Fruit fly (Drosophila melanogaster) whole organism: ENCODE results near the gene RpS21.

ENCODE experiments used
- CG8478 ChIP-seq: fragments of >200 bp; optimal IDR thresholded peaks from 2 replicates; lab custom pipeline; 2018; ENCODE audit warnings: inconsistent platforms
- Dll ChIP-seq: fragments of >200 bp; optimal IDR thresholded peaks from 2 replicates; lab custom pipeline; 2017
- EcR ChIP-seq, 2 experiments: fragments of >200 bp; optimal IDR thresholded peaks; 2 replicates each; lab custom pipeline; 2017; ENCODE audit warnings: missing biosample characterization in 2 of 2, missing genetic modification characterization in 2 of 2, missing genetic modification reagents in 2 of 2
- pan ChIP-seq: fragments of >200 bp; optimal IDR thresholded peaks from 2 replicates; lab custom pipeline; 2017
- psq ChIP-seq: fragments of >200 bp; optimal IDR thresholded peaks from 2 replicates; lab custom pipeline; 2017
- usp ChIP-seq: fragments of >200 bp; optimal IDR thresholded peaks from 2 replicates; lab custom pipeline; 2017; ENCODE audit warnings: missing biosample characterization, missing genetic modification characterization, mixed read lengths

The RpS21 gene

DNA sequence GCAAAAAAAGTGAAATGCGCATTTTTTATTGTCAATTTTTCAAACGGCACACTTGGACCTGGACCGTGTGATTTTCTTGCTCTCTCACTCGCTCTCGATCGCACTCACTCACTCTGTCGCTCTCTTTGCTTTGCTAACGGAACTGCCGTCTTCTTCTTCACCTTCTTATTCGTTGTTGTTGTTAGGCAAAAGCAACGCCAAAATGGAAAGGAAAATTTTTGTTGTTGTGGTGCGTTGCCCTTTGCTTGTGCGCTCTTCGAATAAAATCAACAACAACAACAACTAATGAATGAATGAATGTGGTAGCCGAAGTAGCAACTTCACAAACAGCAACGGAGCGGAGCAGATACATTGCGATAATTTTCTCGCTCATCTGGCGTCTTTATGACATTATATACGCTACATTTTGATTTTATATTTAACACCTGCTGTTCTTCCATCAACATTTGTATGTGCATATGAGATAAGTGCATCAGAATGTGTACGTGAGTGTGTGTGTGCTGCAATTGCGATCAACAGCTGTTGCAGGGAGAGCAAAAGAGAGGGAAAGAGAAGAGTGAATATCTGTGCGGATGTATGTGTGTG lies 33.1 kb downstream of the RpS21 start:
- TF ChIP-seq EcR (GFP tag; optimal IDR thresholded peaks at IDR 0.05; lab: Kevin White, UChicago), result peak in 1 of 2 experiments; percentile 78
- no peak for TF ChIP-seq psq

DNA sequence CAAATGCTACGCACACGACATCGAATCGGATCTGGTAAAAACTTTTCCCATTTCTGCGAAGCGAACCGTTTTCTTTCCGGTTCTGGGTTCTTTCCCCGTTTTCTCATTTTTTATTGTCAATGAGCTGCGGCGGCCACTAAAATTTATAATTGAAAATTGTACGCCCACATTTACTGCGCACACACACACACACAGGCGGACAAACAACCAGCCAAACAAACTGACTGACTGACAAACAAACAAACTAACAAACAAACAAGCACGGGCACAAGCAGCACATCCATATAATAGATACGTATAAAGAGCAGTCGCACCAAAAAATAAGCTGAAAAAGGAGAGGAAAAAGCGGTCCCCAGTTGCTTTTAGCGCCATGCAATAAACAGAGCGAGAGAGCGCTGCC lies 35.3 kb downstream of the RpS21 start:
- TF ChIP-seq psq (no peak), CG8478 (lab: Kevin White, UChicago) (no peak), Dll (lab: Kevin White, UChicago) (no peak), usp (GFP tag; lab: Kevin White, UChicago) (no peak), EcR (GFP tag; optimal IDR thresholded peaks at IDR 0.05; lab: Kevin White, UChicago) (no peak), pan (lab: Kevin White, UChicago) (no peak)

DNA sequence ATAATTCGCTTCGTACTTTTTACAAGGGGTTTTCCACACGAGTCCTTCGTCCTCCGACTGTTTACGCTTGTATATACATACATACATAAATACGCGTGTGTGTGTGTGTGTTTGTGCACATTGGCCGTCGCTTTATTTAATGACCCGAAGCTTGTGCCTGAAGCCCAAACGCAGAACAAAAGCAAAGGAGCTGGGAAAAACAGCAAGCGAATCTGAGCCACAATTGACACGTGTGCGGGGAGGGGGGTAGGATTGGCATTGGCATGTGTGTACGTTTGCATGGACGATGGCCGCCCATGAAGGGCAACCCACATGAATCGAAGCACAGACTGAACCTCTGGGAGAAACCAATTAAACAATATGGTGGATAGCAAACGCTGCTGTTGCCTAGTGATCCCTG lies 38.5 kb downstream of the RpS21 start:
- TF ChIP-seq pan (lab: Kevin White, UChicago) (no peak), usp (GFP tag; lab: Kevin White, UChicago) (no peak), psq (no peak), EcR (GFP tag; optimal IDR thresholded peaks at IDR 0.05; lab: Kevin White, UChicago) (no peak), CG8478 (lab: Kevin White, UChicago) (no peak), Dll (lab: Kevin White, UChicago) (no peak)

DNA sequence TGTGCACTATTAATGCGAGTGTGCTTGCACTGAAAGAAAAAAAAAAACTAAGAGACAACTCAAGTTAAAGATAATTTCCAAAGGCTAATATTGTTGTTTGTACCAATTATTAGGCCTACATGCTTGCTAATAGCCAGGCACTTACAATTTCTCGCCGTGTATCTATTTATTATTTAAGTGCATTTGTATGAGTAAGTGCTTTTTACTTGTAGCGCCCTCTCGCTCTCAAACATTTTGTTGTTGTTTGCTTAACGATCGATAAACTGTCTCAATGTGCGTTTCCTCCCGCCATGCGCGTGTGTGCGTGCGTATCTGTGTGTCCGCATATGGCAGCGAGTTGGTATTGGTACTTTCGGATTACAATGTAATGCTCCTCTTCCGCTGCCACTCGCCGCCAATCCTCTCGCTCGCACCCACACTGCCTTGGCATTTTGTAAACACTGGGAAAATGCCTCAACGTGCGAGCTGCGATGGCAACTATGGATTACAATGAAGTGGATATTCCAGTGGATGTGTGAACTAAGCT lies 41.2 kb downstream of the RpS21 start:
- TF ChIP-seq CG8478 (lab: Kevin White, UChicago) (no peak), pan (lab: Kevin White, UChicago) (no peak), EcR (GFP tag; optimal IDR thresholded peaks at IDR 0.05; lab: Kevin White, UChicago) (no peak), usp (GFP tag; lab: Kevin White, UChicago) (no peak)

DNA sequence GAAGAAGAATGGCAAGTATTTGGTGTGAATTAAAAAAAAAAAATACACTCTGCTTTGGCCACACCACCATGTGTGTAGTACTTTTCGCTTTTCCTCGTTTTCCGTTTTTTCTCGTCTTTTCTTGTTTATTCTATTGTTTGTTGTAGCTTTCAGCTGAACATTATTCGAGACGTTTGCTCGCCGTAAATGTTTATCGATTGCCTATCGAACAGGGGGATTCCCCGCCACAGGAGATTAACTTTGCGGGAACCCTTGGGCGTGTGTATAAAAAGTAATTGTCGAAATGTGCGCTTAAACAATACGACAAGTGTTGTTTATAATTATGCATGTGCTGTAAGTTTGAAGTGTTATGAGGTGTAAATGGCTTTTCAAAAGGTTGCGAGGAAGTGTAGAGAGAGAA lies 41.8 kb downstream of the RpS21 start:
- TF ChIP-seq EcR (GFP tag; optimal IDR thresholded peaks at IDR 0.05; lab: Kevin White, UChicago), result no peak
- no peak for TF ChIP-seq CG8478 (lab: Kevin White, UChicago)

DNA sequence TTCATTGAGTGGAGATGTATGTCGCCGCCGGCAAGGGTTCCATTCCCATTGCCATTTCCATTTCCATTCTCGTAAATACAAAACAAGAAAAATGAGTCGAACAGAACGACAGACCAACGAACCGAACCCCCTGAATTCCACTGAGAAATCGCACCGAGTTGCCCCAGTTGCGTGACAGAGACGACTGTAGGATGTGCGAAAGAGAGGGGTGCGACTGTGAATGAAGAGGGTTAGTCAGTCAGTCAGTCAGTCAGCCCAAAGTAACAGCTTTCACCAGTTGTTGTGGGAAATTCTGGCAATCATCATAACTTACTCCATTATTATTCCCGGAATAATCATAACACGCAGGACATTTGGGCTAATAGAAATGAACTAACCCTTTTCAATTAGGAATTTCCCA lies 42.4 kb downstream of the RpS21 start:
- no peak for TF ChIP-seq EcR (GFP tag; optimal IDR thresholded peaks at IDR 0.05; lab: Kevin White, UChicago)
- no peak for TF ChIP-seq usp (GFP tag; lab: Kevin White, UChicago)
- TF ChIP-seq psq, result no peak
- TF ChIP-seq CG8478 (lab: Kevin White, UChicago), result no peak
- no peak for TF ChIP-seq Dll (lab: Kevin White, UChicago)

DNA sequence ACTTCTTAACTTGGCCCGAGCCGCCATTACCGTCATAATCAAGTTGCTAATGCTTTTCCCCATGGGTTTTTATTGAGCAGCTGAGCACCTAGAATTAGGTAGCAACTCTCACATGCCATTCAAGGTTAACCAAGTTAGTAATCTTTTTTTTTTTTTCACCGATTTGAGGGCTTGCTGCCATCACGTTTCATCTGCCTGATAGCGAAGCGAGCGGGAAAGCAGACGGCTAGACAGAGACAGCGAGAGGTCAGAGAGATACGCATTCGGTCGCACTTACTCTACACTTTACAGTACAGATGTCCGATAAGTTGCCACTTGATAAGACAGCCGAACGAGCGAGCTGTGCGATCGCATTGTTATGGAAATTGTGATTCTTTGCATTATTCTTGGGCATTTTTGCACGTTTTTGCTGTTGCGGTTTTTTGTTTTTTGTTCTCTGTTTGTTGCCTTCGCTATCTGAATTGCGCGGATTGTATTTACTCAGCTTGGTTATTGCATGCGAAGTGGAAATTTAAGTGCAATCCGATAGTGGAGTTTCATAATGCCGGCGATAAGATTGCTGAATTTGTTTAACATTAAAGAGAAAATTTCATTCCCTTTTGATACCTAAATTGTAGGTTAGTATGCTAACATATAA lies 44.6 kb downstream of the RpS21 start:
- TF ChIP-seq CG8478 (lab: Kevin White, UChicago) (no peak), EcR (GFP tag; optimal IDR thresholded peaks at IDR 0.05; lab: Kevin White, UChicago) (peak in 1 of 2 experiments; percentile 29)

DNA sequence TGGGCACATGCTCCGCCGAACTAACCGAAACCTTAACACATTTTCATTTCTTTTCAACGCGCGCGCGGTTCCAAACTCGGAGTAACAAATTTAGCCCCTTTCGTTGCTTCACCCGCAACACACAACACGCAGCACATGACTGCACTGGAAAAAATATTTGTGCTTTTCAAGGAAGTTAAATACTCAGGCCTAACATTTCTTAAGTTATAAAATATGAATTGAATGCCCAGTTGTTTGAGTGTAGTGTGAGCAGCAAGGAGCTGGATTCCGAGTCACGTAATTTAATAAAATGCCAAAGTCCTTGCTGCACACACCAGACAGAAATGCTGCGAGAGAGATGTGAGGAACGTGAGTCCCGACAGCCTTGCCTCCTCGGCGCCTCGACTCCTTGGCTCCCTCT lies 45.6 kb downstream of the RpS21 start:
- no peak for TF ChIP-seq pan (lab: Kevin White, UChicago)
- no peak for TF ChIP-seq EcR (GFP tag; optimal IDR thresholded peaks at IDR 0.05; lab: Kevin White, UChicago)
- TF ChIP-seq psq, result no peak
- no peak for TF ChIP-seq usp (GFP tag; lab: Kevin White, UChicago)
- TF ChIP-seq Dll (lab: Kevin White, UChicago), result no peak
- TF ChIP-seq CG8478 (lab: Kevin White, UChicago), result no peak

DNA sequence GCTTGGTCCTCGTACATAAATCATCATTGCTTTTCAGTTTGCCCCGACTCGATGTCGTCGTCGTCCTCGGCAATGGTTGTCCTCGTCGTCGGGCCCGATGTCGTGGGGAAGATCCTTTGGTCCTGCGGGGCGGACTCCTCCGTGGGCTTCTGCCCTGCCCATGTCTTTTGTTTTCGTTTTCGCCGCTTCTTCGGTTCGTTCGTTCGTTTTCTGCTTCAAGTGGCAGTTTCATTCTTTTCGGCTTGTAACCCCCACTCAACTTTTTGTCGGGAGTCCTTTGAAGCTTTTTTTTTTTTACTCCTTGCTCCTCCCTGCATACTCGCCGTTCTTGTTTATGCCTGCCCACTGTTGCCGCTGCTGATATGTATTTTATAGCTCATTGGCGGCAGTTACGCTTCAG lies 47.8 kb downstream of the RpS21 start:
- TF ChIP-seq pan (lab: Kevin White, UChicago), result no peak
- TF ChIP-seq Dll (lab: Kevin White, UChicago), result no peak
- TF ChIP-seq CG8478 (lab: Kevin White, UChicago), result no peak
- TF ChIP-seq EcR (GFP tag; optimal IDR thresholded peaks at IDR 0.05; lab: Kevin White, UChicago), result no peak
- no peak for TF ChIP-seq psq

DNA sequence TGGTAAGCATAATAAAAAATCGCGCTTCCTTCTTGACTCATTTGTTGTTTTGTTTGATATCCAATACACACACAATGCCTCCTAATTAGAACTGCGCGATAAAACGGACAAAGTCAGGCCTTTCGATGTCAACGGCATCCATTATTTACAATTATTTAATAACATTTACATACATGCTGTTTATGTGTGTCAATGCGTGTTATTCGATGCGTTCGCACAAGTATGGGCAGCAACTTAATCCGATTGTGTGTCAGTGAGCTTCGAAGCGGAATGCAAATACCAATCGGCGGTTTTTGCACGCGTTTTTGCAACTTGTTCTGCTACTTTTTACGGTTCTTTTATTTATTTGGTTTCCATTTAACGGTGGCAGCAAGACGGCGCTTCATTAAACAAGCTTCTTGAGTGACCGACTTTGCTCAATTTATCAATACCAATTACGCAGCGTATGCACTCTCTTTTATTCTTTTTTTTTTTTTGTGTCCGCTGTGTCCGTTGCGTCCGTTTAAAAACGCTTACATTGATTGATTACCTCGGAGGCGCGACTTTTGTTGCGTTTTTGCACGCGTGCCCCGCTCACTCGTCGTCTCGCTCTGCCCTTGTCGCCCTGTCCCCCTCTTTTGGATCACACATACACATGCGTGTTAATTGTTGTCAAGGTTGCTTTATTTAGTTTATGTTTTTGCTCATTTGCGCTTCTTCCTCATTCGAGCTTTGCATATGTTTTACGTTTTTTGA lies 48.6 kb downstream of the RpS21 start:
- TF ChIP-seq psq, result no peak
- TF ChIP-seq CG8478 (lab: Kevin White, UChicago), result no peak
- no peak for TF ChIP-seq EcR (GFP tag; optimal IDR thresholded peaks at IDR 0.05; lab: Kevin White, UChicago)
- TF ChIP-seq pan (lab: Kevin White, UChicago), result no peak
- TF ChIP-seq Dll (lab: Kevin White, UChicago), result no peak
- TF ChIP-seq usp (GFP tag; lab: Kevin White, UChicago), result no peak

DNA sequence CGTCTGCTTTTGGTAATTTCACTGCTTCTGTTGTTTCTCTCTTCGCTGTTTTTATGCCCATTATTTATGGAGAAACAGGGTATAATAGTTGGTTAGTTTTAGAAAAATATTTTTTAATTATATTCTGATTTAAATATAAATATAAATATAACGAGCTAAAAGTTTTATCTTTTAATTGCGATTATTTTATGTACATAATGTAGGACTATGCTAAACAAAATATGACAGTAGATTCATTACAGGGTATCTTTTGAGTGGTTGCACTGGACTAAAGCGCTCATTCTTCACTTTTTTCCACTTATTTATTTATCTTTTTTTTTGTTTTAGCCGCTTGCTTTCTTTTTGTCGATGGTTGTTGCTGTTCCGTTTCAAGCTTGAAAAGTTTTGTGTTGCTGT lies 49.2 kb downstream of the RpS21 start:
- TF ChIP-seq Dll (lab: Kevin White, UChicago) (no peak), CG8478 (lab: Kevin White, UChicago) (no peak), psq (no peak), pan (lab: Kevin White, UChicago) (peak; percentile 69), EcR (GFP tag; optimal IDR thresholded peaks at IDR 0.05; lab: Kevin White, UChicago) (no peak)

DNA sequence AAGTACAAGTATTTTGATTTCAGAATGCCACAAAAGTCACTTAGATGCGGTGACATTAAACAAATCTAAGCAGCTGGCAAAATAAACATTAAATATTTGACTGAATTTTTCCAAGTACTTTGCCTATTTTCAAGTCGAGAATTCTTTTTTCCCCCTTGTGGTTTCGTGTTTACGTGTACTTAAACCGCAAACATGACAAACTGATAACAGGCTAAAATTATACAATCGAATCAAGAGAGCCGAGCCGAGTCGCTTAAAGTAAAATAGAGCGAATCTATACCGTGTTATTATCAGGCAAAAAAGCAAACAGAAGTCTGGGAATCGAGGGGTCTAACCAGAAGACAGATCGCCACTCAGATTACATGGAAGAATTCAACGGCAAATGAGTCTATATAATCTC lies 50.3 kb downstream of the RpS21 start:
- TF ChIP-seq Dll (lab: Kevin White, UChicago) (no peak), usp (GFP tag; lab: Kevin White, UChicago) (no peak), EcR (GFP tag; optimal IDR thresholded peaks at IDR 0.05; lab: Kevin White, UChicago) (no peak), psq (no peak), pan (lab: Kevin White, UChicago) (no peak), CG8478 (lab: Kevin White, UChicago) (no peak)
